Worm (Caenorhabditis elegans): Measurements from ENCODE around the gene grl-1.

DNA sequence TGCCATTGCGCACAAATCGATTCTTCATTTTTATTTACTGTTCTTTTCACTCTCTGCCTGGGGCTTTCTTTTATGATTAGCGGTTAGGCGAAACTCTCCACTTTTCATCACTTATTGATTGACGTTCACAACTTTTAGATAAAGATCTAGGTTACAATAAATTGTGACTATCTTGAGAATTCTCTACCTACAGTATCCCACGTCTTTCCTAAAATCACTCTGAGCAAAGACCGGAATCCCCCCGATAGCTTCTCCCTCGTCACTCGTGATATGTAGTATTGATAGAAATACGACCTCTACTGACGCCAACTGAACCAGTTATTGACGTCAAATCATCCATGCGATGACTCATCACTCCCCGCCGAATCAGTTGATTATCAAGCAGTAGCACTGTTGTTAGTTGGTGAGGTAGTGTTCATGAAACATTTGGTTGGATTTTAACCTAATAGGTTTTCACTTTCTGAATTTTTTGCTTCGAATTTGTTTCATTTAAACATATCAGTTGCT, 11.9 kb downstream of the grl-1 start, which contains the start of gene hir-1:
- no peak for TF ChIP-seq lin-1 (GFP tag; IDR thresholded peaks at IDR 0.05)
- no peak for TF ChIP-seq nhr-41 (GFP tag; IDR thresholded peaks at IDR 0.05)
- no peak for TF ChIP-seq unc-130 (GFP tag; optimal IDR thresholded peaks at IDR 0.05)
- TF ChIP-seq nhr-11 (tag; optimal IDR thresholded peaks at IDR 0.05), result no peak
- no peak for TF ChIP-seq nhr-28 (tag; optimal IDR thresholded peaks at IDR 0.05)
- TF ChIP-seq dmd-8 (GFP tag; IDR thresholded peaks at IDR 0.05), result no peak
- TF ChIP-seq skn-1 (tag; optimal IDR thresholded peaks at IDR 0.05), result no peak
- no peak for TF ChIP-seq snpc-4 (tag; optimal IDR thresholded peaks at IDR 0.05)
- TF ChIP-seq mxl-2 (GFP tag; conservative IDR thresholded peaks at IDR 0.05), result no peak
- no peak for TF ChIP-seq mdl-1 (tag; optimal IDR thresholded peaks at IDR 0.05)

All from whole organism, L4 larva.